Worm (Caenorhabditis elegans): ENCODE results near the gene col-73.

ce11 chrII:4904778-4905177 is 31.8 kb upstream of the col-73 start, which contains the start of gene btbd-10:
- no peak for TF ChIP-seq sox-4 (tag; optimal IDR thresholded peaks at IDR 0.05)
- no peak for TF ChIP-seq F13H6.1 (tag; optimal IDR thresholded peaks at IDR 0.05)
- no peak for TF ChIP-seq ceh-6 (GFP tag; optimal IDR thresholded peaks at IDR 0.05)
- no peak for TF ChIP-seq pqm-1 (tag; optimal IDR thresholded peaks at IDR 0.05)
- TF ChIP-seq ceh-34 (tag; optimal IDR thresholded peaks at IDR 0.05) = no peak
- no peak for TF ChIP-seq pag-3 (tag; optimal IDR thresholded peaks at IDR 0.05; ENCODE audit: borderline replicate concordance)
- no peak for TF ChIP-seq elt-2 (tag; optimal IDR thresholded peaks at IDR 0.05)
- no peak for TF ChIP-seq nhr-11 (tag; optimal IDR thresholded peaks at IDR 0.05)
- TF ChIP-seq ref-2 (tag; optimal IDR thresholded peaks at IDR 0.05) = no peak
- TF ChIP-seq fkh-6 (tag; optimal IDR thresholded peaks at IDR 0.05) = no peak
- no peak for TF ChIP-seq ets-4 (tag; optimal IDR thresholded peaks at IDR 0.05)
- TF ChIP-seq sox-2 (GFP tag; IDR thresholded peaks at IDR 0.05) = no peak

Data from whole organism, late embryonic.